Worm (Caenorhabditis elegans) whole organism, L1 larva: ENCODE data around the gene col-87.

ENCODE experiments used
- Y116A8C.19 ChIP-seq: sonication (generic microtip); optimal IDR thresholded peaks from 2 replicates; lab custom pipeline; 2016; ENCODE audit warnings: missing compliant biosample characterization, missing genetic modification characterization, borderline replicate concordance
- dpl-1 ChIP-seq, 3 experiments: fragments of 150-350 bp in 2 of 3; sonication (generic microtip) in 1 of 3; optimal IDR thresholded peaks; 2 replicates each; lab custom pipeline; 2014 to 2017; ENCODE audit warnings: missing biosample characterization in 3 of 3, missing genetic modification characterization in 3 of 3, missing genetic modification reagents in 3 of 3
- efl-1 ChIP-seq, 4 experiments: fragments of 150-350 bp; optimal IDR thresholded peaks in 3 of 4; peaks in 1 of 4; 1 replicate in 1 of 4; 2 replicates in 3 of 4; lab custom pipeline; 2014; ENCODE audit warnings: missing biosample characterization in 2 of 4, missing genetic modification characterization in 2 of 4, missing genetic modification reagents in 2 of 4
- elt-2 ChIP-seq: sonication (generic microtip); optimal IDR thresholded peaks from 2 replicates; lab custom pipeline; 2016; ENCODE audit warnings: missing genetic modification characterization, mild to moderate bottlenecking, inconsistent platforms, missing compliant biosample characterization, missing genetic modification reagents
- lsy-2 ChIP-seq, 2 experiments: fragments of 150-350 bp; optimal IDR thresholded peaks; 2 replicates each; lab custom pipeline; 2014; ENCODE audit warnings: missing biosample characterization in 2 of 2, missing genetic modification characterization in 2 of 2
- mdl-1 ChIP-seq, 2 experiments: fragments of 150-350 bp; optimal IDR thresholded peaks; 2 replicates each; lab custom pipeline; 2014 to 2017; ENCODE audit warnings: missing biosample characterization in 2 of 2, missing genetic modification characterization in 2 of 2, inconsistent platforms in 1 of 2
- rnt-1 ChIP-seq: sonication (generic microtip); optimal IDR thresholded peaks from 2 replicates; lab custom pipeline; 2016; ENCODE audit warnings: mild to moderate bottlenecking, missing genetic modification characterization, moderate library complexity, missing compliant biosample characterization
- snpc-4 ChIP-seq: fragments of 150-350 bp; optimal IDR thresholded peaks from 2 replicates; lab custom pipeline; 2014; ENCODE audit warnings: missing biosample characterization, missing genetic modification characterization
- unc-62 ChIP-seq: fragments of 150-350 bp; optimal IDR thresholded peaks from 2 replicates; lab custom pipeline; 2014; ENCODE audit warnings: missing biosample characterization, missing genetic modification reagents, missing genetic modification characterization
- xbp-1 ChIP-seq: sonication (generic microtip); optimal IDR thresholded peaks from 2 replicates; lab custom pipeline; 2016; ENCODE audit warnings: missing genetic modification characterization, missing compliant biosample characterization

DNA sequence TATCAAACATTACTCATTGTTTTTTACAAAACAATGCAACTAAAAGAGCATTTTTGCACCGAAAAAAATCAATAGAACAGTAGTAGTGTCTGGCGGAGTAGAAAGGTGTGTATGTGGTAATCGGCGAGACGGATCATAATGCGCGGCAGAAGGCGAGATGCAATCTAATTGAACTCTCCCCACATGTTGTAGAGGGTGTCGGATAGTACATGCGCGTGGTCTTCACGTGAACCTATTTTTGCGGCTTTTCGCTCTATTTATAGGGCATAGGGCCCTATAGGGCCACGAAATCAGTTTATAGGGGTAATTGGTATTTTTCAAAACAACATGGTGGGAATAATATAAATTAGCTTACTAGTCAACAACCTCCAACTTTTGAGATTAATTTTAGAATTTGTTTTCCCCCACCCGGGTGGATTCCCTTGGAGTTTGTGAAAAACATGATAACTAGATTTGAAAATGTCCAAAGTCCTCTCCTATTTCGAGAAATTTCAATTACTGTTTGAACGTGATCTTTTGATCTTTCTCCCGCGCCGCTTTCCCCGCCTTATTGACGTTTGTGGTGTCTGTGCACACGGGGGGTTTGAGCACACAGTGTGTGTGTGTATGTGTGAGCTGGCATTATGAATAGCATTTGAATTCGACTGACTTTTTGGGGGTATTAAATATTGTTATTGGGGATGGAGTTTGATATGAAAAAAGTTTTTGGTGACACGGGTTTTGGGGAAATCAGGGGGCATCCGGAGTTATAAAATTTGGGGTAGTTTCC is 51.5 kb downstream of the col-87 start:
- TF ChIP-seq snpc-4 (no peak), rnt-1 (tag; lab: Kevin White, UChicago) (no peak), unc-62 (no peak), dpl-1 (GFP tag; optimal IDR thresholded peaks at IDR 0.05; lab: Kevin White, UChicago) (peak in 1 of 3 experiments; percentile 3), mdl-1 (tag; optimal IDR thresholded peaks at IDR 0.05; lab: Kevin White, UChicago) (no peak), lsy-2 (tag; optimal IDR thresholded peaks at IDR 0.05; lab: Kevin White, UChicago) (no peak), Y116A8C.19 (tag; lab: Kevin White, UChicago) (no peak), xbp-1 (tag; lab: Kevin White, UChicago) (no peak), elt-2 (tag; lab: Kevin White, UChicago) (peak; percentile 42), efl-1 (optimal IDR thresholded peaks at IDR 0.05; lab: Kevin White, UChicago) (no peak), efl-1 (GFP tag; optimal IDR thresholded peaks at IDR 0.05 in 1 of 2; lab: Kevin White, UChicago) (no peak)
